Worm (Caenorhabditis elegans): ENCODE measurements around the gene ZK813.2.

ZK813.2 gene

ce11 chrX:3451122-3451521, 7.5 kb downstream of the ZK813.2 start, which contains the start of gene ZK813.5:
TSS of gene ZK813.5 (minus strand) at chrX:3451222.
- TF ChIP-seq ham-2 (GFP tag; optimal IDR thresholded peaks at IDR 0.05) (no peak), nhr-237 (tag; optimal IDR thresholded peaks at IDR 0.05) (no peak), mls-2 (tag; optimal IDR thresholded peaks at IDR 0.05) (no peak), lin-32 (GFP tag; optimal IDR thresholded peaks at IDR 0.05) (no peak), unc-39 (tag; optimal IDR thresholded peaks at IDR 0.05) (no peak), ceh-39 (tag; optimal IDR thresholded peaks at IDR 0.05) (no peak), nhr-76 (tag; optimal IDR thresholded peaks at IDR 0.05) (no peak), blmp-1 (tag; optimal IDR thresholded peaks at IDR 0.05) (no peak), snpc-4 (tag; optimal IDR thresholded peaks at IDR 0.05) (no peak), nhr-2 (tag; optimal IDR thresholded peaks at IDR 0.05) (no peak), cnd-1 (tag; optimal IDR thresholded peaks at IDR 0.05) (no peak), elt-1 (tag; optimal IDR thresholded peaks at IDR 0.05; ENCODE audit: borderline replicate concordance, insufficient read depth) (no peak), drap-1 (GFP tag; optimal IDR thresholded peaks at IDR 0.05) (no peak), ceh-43 (GFP tag; optimal IDR thresholded peaks at IDR 0.05) (no peak), ceh-83 (GFP tag; optimal IDR thresholded peaks at IDR 0.05) (no peak), nhr-28 (tag; optimal IDR thresholded peaks at IDR 0.05) (no peak), mab-5 (tag; optimal IDR thresholded peaks at IDR 0.05) (no peak), ztf-11 (tag; optimal IDR thresholded peaks at IDR 0.05) (no peak)

- no peak for TF ChIP-seq hlh-1 (tag; optimal IDR thresholded peaks at IDR 0.05)
- no peak for TF ChIP-seq nhr-28 (tag; optimal IDR thresholded peaks at IDR 0.05)
- TF ChIP-seq mab-5 (tag; optimal IDR thresholded peaks at IDR 0.05), result no peak
- no peak for TF ChIP-seq ztf-11 (tag; optimal IDR thresholded peaks at IDR 0.05)
- no peak for TF ChIP-seq ceh-43 (GFP tag; optimal IDR thresholded peaks at IDR 0.05)
- no peak for TF ChIP-seq ceh-39 (tag; optimal IDR thresholded peaks at IDR 0.05)
- TF ChIP-seq elt-3 (tag; optimal IDR thresholded peaks at IDR 0.05), result no peak
- TF ChIP-seq flh-1 (GFP tag; optimal IDR thresholded peaks at IDR 0.05), result no peak
- TF ChIP-seq M03D4.4 (tag; optimal IDR thresholded peaks at IDR 0.05), result no peak
- TF ChIP-seq sptf-1 (tag; optimal IDR thresholded peaks at IDR 0.05), result no peak
- no peak for TF ChIP-seq unc-120 (tag; optimal IDR thresholded peaks at IDR 0.05; ENCODE audit: poor library complexity, severe bottlenecking)
- TF ChIP-seq bed-3 (GFP tag; optimal IDR thresholded peaks at IDR 0.05), result no peak
- no peak for TF ChIP-seq ceh-83 (GFP tag; optimal IDR thresholded peaks at IDR 0.05)
- no peak for TF ChIP-seq nhr-237 (tag; optimal IDR thresholded peaks at IDR 0.05)
- no peak for TF ChIP-seq zip-8 (tag; optimal IDR thresholded peaks at IDR 0.05)
- no peak for TF ChIP-seq pha-4 (tag; optimal IDR thresholded peaks at IDR 0.05)
- no peak for TF ChIP-seq mep-1 (tag; optimal IDR thresholded peaks at IDR 0.05)
- no peak for TF ChIP-seq unc-39 (tag; optimal IDR thresholded peaks at IDR 0.05)
- no peak for TF ChIP-seq ces-1 (GFP tag; optimal IDR thresholded peaks at IDR 0.05)
- no peak for TF ChIP-seq lin-32 (GFP tag; optimal IDR thresholded peaks at IDR 0.05)
Observed at ce11 chrX:3453870-3454269, 10.2 kb downstream of the ZK813.2 start.

- TF ChIP-seq lin-13 (tag; optimal IDR thresholded peaks at IDR 0.05), result no peak
- no peak for TF ChIP-seq nhr-28 (tag; optimal IDR thresholded peaks at IDR 0.05)
- TF ChIP-seq hlh-1 (tag; optimal IDR thresholded peaks at IDR 0.05), result peak; percentile 73
- no peak for TF ChIP-seq nhr-76 (tag; optimal IDR thresholded peaks at IDR 0.05)
- TF ChIP-seq mab-5 (tag; optimal IDR thresholded peaks at IDR 0.05), result peak; percentile 62
- TF ChIP-seq unc-62 (GFP tag; optimal IDR thresholded peaks at IDR 0.05), result peak; percentile 90
- no peak for TF ChIP-seq unc-39 (tag; optimal IDR thresholded peaks at IDR 0.05)
- peak; percentile 11 for TF ChIP-seq ceh-43 (GFP tag; optimal IDR thresholded peaks at IDR 0.05)
- peak; percentile 62 for TF ChIP-seq unc-120 (tag; optimal IDR thresholded peaks at IDR 0.05; ENCODE audit: poor library complexity, severe bottlenecking)
- TF ChIP-seq pha-4 (tag; optimal IDR thresholded peaks at IDR 0.05), result no peak
- no peak for TF ChIP-seq mep-1 (tag; optimal IDR thresholded peaks at IDR 0.05)
- no peak for TF ChIP-seq flh-1 (GFP tag; optimal IDR thresholded peaks at IDR 0.05)
Observed at ce11 chrX:3455561-3455960, 11.9 kb downstream of the ZK813.2 start.

ce11 chrX:3462086-3462485, 18.5 kb downstream of the ZK813.2 start:
- TF ChIP-seq M03D4.4 (tag; optimal IDR thresholded peaks at IDR 0.05) (no peak), nhr-28 (tag; optimal IDR thresholded peaks at IDR 0.05) (no peak), elt-1 (tag; optimal IDR thresholded peaks at IDR 0.05; ENCODE audit: borderline replicate concordance, insufficient read depth) (peak; percentile 96), bed-3 (GFP tag; optimal IDR thresholded peaks at IDR 0.05) (no peak), sem-2 (GFP tag; optimal IDR thresholded peaks at IDR 0.05) (no peak), mls-2 (tag; optimal IDR thresholded peaks at IDR 0.05) (no peak)

ce11 chrX:3463875-3464274, 20.2 kb downstream of the ZK813.2 start:
- TF ChIP-seq pha-4 (tag; optimal IDR thresholded peaks at IDR 0.05) (no peak), ceh-83 (GFP tag; optimal IDR thresholded peaks at IDR 0.05) (no peak), unc-62 (GFP tag; optimal IDR thresholded peaks at IDR 0.05) (peak; percentile 76), lin-32 (GFP tag; optimal IDR thresholded peaks at IDR 0.05) (no peak), lin-13 (tag; optimal IDR thresholded peaks at IDR 0.05) (no peak)
